Worm (Caenorhabditis elegans) whole organism, late embryonic: Measurements from ENCODE around the gene vglu-3.

Experiments
- F13H6.1 ChIP-seq: sonication (generic microtip); optimal IDR thresholded peaks from 2 replicates; lab custom pipeline; 2016; ENCODE audit warnings: missing genetic modification characterization, missing compliant biosample characterization
- ama-1 ChIP-seq: fragments of 150-350 bp; optimal IDR thresholded peaks from 2 replicates; lab custom pipeline; 2014
- ceh-34 ChIP-seq: sonication (generic microtip); optimal IDR thresholded peaks from 2 replicates; lab custom pipeline; 2016; ENCODE audit warnings: mild to moderate bottlenecking, missing genetic modification characterization, missing compliant biosample characterization
- ceh-9 ChIP-seq: sonication (generic microtip); optimal IDR thresholded peaks from 2 replicates; lab custom pipeline; 2016; ENCODE audit warnings: mild to moderate bottlenecking, missing genetic modification characterization, inconsistent platforms, missing compliant biosample characterization
- dmd-4 ChIP-seq: sonication (generic microtip); optimal IDR thresholded peaks from 2 replicates; lab custom pipeline; 2016; ENCODE audit warnings: borderline replicate concordance, missing genetic modification characterization, missing compliant biosample characterization
- elt-2 ChIP-seq: sonication (generic microtip); optimal IDR thresholded peaks from 2 replicates; lab custom pipeline; 2016; ENCODE audit warnings: missing genetic modification reagents, missing genetic modification characterization, missing compliant biosample characterization
- elt-4 ChIP-seq: sonication (generic microtip); optimal IDR thresholded peaks from 2 replicates; lab custom pipeline; 2016; ENCODE audit warnings: missing genetic modification characterization, missing compliant biosample characterization
- fkh-10 ChIP-seq: fragments of 150-350 bp; optimal IDR thresholded peaks from 2 replicates; lab custom pipeline; 2014; ENCODE audit warnings: missing biosample characterization, missing genetic modification reagents, missing genetic modification characterization
- hlh-8 ChIP-seq: sonication (generic microtip); optimal IDR thresholded peaks from 2 replicates; lab custom pipeline; 2016; ENCODE audit warnings: missing genotype, missing genetic modification characterization, missing compliant biosample characterization
- pha-2 ChIP-seq: sonication (generic microtip); optimal IDR thresholded peaks from 2 replicates; lab custom pipeline; 2017; ENCODE audit warnings: mild to moderate bottlenecking, missing genetic modification characterization, missing compliant biosample characterization
- pha-4 ChIP-seq: fragments of 150-350 bp; optimal IDR thresholded peaks from 2 replicates; lab custom pipeline; 2018; ENCODE audit warnings: missing biosample characterization, missing genetic modification reagents, missing genetic modification characterization
- sdc-2 ChIP-seq: sonication (generic microtip); optimal IDR thresholded peaks from 2 replicates; lab custom pipeline; 2016; ENCODE audit warnings: missing genotype, missing genetic modification characterization, missing compliant biosample characterization
- tbx-2 ChIP-seq: sonication (generic microtip); optimal IDR thresholded peaks from 2 replicates; lab custom pipeline; 2016; ENCODE audit warnings: missing genetic modification characterization, missing compliant biosample characterization
- unc-3 ChIP-seq, 2 experiments: fragments of 200-800 bp in 1 of 2; sonication (Bioruptor generic) in 1 of 2; sonication (generic microtip) in 1 of 2; conservative IDR thresholded peaks in 1 of 2; optimal IDR thresholded peaks in 1 of 2; 2 replicates each; pipeline versions ENCODE4 v1.3.6 to Lab custom; 2016 to 2022; ENCODE audit warnings: missing compliant biosample characterization in 2 of 2, missing genetic modification characterization in 2 of 2, missing genetic modification reagents in 1 of 2

- TF ChIP-seq tbx-2 (tag; lab: Kevin White, UChicago): no peak
- no peak for TF ChIP-seq dmd-4
- no peak for TF ChIP-seq sdc-2
- TF ChIP-seq fkh-10 (GFP tag; lab: Kevin White, UChicago): no peak
- TF ChIP-seq ceh-34 (tag; lab: Kevin White, UChicago): no peak
- TF ChIP-seq ama-1 (lab: Kevin White, UChicago): no peak
- TF ChIP-seq F13H6.1 (tag; lab: Kevin White, UChicago): no peak
- no peak for TF ChIP-seq ceh-9 (tag; lab: Kevin White, UChicago)
- TF ChIP-seq pha-4 (tag; lab: Kevin White, UChicago): no peak
- TF ChIP-seq elt-4 (tag; lab: Kevin White, UChicago): no peak
- no peak for TF ChIP-seq hlh-8 (tag; lab: Kevin White, UChicago)
- TF ChIP-seq elt-2: no peak
- no peak for TF ChIP-seq pha-2 (tag; lab: Kevin White, UChicago)
- no peak for TF ChIP-seq unc-3 (GFP tag; conservative IDR thresholded peaks at IDR 0.05; lab: Robert Waterston, UW)
- TF ChIP-seq unc-3 (tag; optimal IDR thresholded peaks at IDR 0.05; lab: Kevin White, UChicago): no peak
These were observed 45.6 kb upstream of the vglu-3 start, which contains the start of gene R01H10.4 for ce11 chrIII:10254583-10254982.
